Fruit fly (Drosophila melanogaster) Kc167 (cell line): ENCODE results near the gene Fancm.

Source experiments
- h ChIP-seq: fragments of >200 bp; optimal IDR thresholded peaks from 3 replicates; lab custom pipeline; 2018; ENCODE audit warnings: missing external identifiers
- insv ChIP-seq: fragments of >200 bp; optimal IDR thresholded peaks from 3 replicates; lab custom pipeline; 2018; ENCODE audit warnings: missing external identifiers
- psq ChIP-seq: fragments of >200 bp; optimal IDR thresholded peaks from 2 replicates; lab custom pipeline; 2017; ENCODE audit warnings: missing external identifiers

dm6 chr3R:21520756-21521155 lies 38.6 kb downstream of the Fancm start, which contains the start of gene sp3:
- TF ChIP-seq insv (lab: Kevin White, UChicago), result no peak
- TF ChIP-seq h, result no peak
- no peak for TF ChIP-seq psq (lab: Kevin White, UChicago)
